Worm (Caenorhabditis elegans): Measurements from ENCODE around the gene R11F4.2.

R11F4.2 gene

ce11 chrII:4094030-4094846 lies 11.4 kb downstream of the R11F4.2 start (continued):
- TF ChIP-seq dpl-1 (GFP tag; optimal IDR thresholded peaks at IDR 0.05) (no peak), pag-3 (tag; optimal IDR thresholded peaks at IDR 0.05; ENCODE audit: borderline replicate concordance, insufficient read depth) (no peak), mdl-1 (tag; optimal IDR thresholded peaks at IDR 0.05) (no peak), nhr-90 (tag; optimal IDR thresholded peaks at IDR 0.05; ENCODE audit: poor library complexity) (peak; percentile 31), lin-14 (GFP tag; optimal IDR thresholded peaks at IDR 0.05) (no peak), C16A3.4 (tag; optimal IDR thresholded peaks at IDR 0.05) (no peak), ceh-90 (tag; optimal IDR thresholded peaks at IDR 0.05) (no peak), unc-86 (tag; optimal IDR thresholded peaks at IDR 0.05) (no peak), ztf-4 (tag; optimal IDR thresholded peaks at IDR 0.05) (no peak), unc-130 (tag; optimal IDR thresholded peaks at IDR 0.05) (no peak), ces-1 (GFP tag; optimal IDR thresholded peaks at IDR 0.05) (no peak), pax-3 (tag; optimal IDR thresholded peaks at IDR 0.05) (no peak)

- no peak for TF ChIP-seq ets-5 (GFP tag; IDR thresholded peaks at IDR 0.05)
- TF ChIP-seq aly-2 (tag; optimal IDR thresholded peaks at IDR 0.05), result no peak
- no peak for TF ChIP-seq Y116A8C.19 (tag; optimal IDR thresholded peaks at IDR 0.05; ENCODE audit: borderline replicate concordance)
- no peak for TF ChIP-seq pax-3 (tag; optimal IDR thresholded peaks at IDR 0.05)
- peak; percentile 65 for TF ChIP-seq blmp-1 (tag; optimal IDR thresholded peaks at IDR 0.05)
- no peak for TF ChIP-seq fkh-4 (tag; optimal IDR thresholded peaks at IDR 0.05; ENCODE audit: borderline replicate concordance)
- no peak for TF ChIP-seq ama-1 (optimal IDR thresholded peaks at IDR 0.05)
- TF ChIP-seq ceh-8 (GFP tag; optimal IDR thresholded peaks at IDR 0.05), result no peak
These were observed 15.9 kb downstream of the R11F4.2 start for ce11 chrII:4098759-4099158.

ce11 chrII:4100485-4100884 lies 17.6 kb downstream of the R11F4.2 start, which contains the start of gene rhgf-2:
Gene rhgf-2 (plus strand): TSS chrII:4100785.
- TF ChIP-seq lir-3 (tag; optimal IDR thresholded peaks at IDR 0.05; ENCODE audit: poor library complexity), result no peak
- no peak for TF ChIP-seq aly-2 (tag; optimal IDR thresholded peaks at IDR 0.05)
- TF ChIP-seq blmp-1 (tag; optimal IDR thresholded peaks at IDR 0.05), result peak; percentile 33
- no peak for TF ChIP-seq lin-15B (tag; optimal IDR thresholded peaks at IDR 0.05)

ce11 chrII:4102723-4103122 lies 19.9 kb downstream of the R11F4.2 start:
- no peak for TF ChIP-seq efl-1 (optimal IDR thresholded peaks at IDR 0.05)
- peak in 1 of 2 experiments; percentile 21 for TF ChIP-seq efl-1 (GFP tag; optimal IDR thresholded peaks at IDR 0.05 in 1 of 2)
- TF ChIP-seq blmp-1 (tag; optimal IDR thresholded peaks at IDR 0.05), result peak; percentile 56
- peak; percentile 32 for TF ChIP-seq lin-14 (GFP tag; optimal IDR thresholded peaks at IDR 0.05)
- TF ChIP-seq ces-1 (GFP tag; optimal IDR thresholded peaks at IDR 0.05), result no peak
- TF ChIP-seq ceh-8 (GFP tag; optimal IDR thresholded peaks at IDR 0.05), result no peak
- TF ChIP-seq mef-2 (tag; optimal IDR thresholded peaks at IDR 0.05), result no peak
- TF ChIP-seq nhr-85 (tag), result peak; percentile 65

- TF ChIP-seq nhr-71 (tag; optimal IDR thresholded peaks at IDR 0.05), result no peak
- no peak for TF ChIP-seq nhr-237 (tag; optimal IDR thresholded peaks at IDR 0.05)
- TF ChIP-seq unc-86 (tag; optimal IDR thresholded peaks at IDR 0.05), result no peak
- no peak for TF ChIP-seq ces-1 (GFP tag; optimal IDR thresholded peaks at IDR 0.05)
These were observed 24.3 kb downstream of the R11F4.2 start for ce11 chrII:4107196-4107595.

ce11 chrII:4118508-4118907 lies 35.7 kb downstream of the R11F4.2 start:
- TF ChIP-seq isw-1 (GFP tag; IDR thresholded peaks at IDR 0.05) (no peak), blmp-1 (tag; optimal IDR thresholded peaks at IDR 0.05) (no peak), nhr-11 (tag; optimal IDR thresholded peaks at IDR 0.05) (no peak), nhr-237 (tag; optimal IDR thresholded peaks at IDR 0.05) (no peak), ztf-4 (tag; optimal IDR thresholded peaks at IDR 0.05) (no peak), egl-27 (tag; optimal IDR thresholded peaks at IDR 0.05) (no peak), fkh-8 (tag; optimal IDR thresholded peaks at IDR 0.05) (no peak)

Measured in whole organism, L1 larva.